Worm (Caenorhabditis elegans) whole organism, L1 larva: ENCODE data around the gene hcp-2.

Experiments
- dpl-1 ChIP-seq, 3 experiments: fragments of 150-350 bp in 2 of 3; sonication (generic microtip) in 1 of 3; optimal IDR thresholded peaks; 2 replicates each; lab custom pipeline; 2014 to 2017; ENCODE audit warnings: missing biosample characterization in 3 of 3, missing genetic modification characterization in 3 of 3, missing genetic modification reagents in 3 of 3
- fkh-10 ChIP-seq: sonication (generic microtip); optimal IDR thresholded peaks from 2 replicates; lab custom pipeline; 2017; ENCODE audit warnings: missing biosample characterization, missing genetic modification reagents, missing genetic modification characterization
- nhr-28 ChIP-seq: fragments of 150-350 bp; optimal IDR thresholded peaks from 2 replicates; lab custom pipeline; 2014; ENCODE audit warnings: missing biosample characterization, missing genetic modification characterization
- unc-130 ChIP-seq: fragments of 150-350 bp; optimal IDR thresholded peaks from 2 replicates; lab custom pipeline; 2017; ENCODE audit warnings: missing biosample characterization, missing genetic modification characterization, inconsistent platforms
- xbp-1 ChIP-seq: sonication (generic microtip); optimal IDR thresholded peaks from 2 replicates; lab custom pipeline; 2016; ENCODE audit warnings: missing genetic modification characterization, missing compliant biosample characterization
- ztf-4 ChIP-seq: fragments of 150-350 bp; optimal IDR thresholded peaks from 2 replicates; lab custom pipeline; 2014; ENCODE audit warnings: missing biosample characterization, missing genetic modification characterization

DNA sequence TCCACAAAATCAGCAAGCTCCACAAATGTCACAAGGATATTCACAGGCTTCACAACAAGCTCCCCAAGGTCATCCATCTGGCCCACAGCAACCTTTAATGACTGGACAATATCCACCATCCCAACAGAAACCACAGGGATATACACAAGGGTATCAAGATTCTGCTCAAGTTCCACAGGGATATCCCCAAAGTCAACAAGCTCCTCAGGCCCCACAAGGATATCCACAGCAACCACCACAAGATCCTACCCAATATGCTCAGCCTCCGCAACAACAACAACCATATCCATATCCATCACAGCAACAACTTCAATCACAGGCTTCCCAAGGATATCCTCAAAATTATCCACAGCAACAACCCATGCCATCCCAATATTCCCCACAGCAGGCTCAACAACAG, 29.0 kb upstream of the hcp-2 start:
- TF ChIP-seq ztf-4 (tag; lab: Kevin White, UChicago): no peak
- no peak for TF ChIP-seq unc-130 (tag; lab: Kevin White, UChicago)
- no peak for TF ChIP-seq xbp-1 (tag; lab: Kevin White, UChicago)
- TF ChIP-seq dpl-1 (GFP tag; optimal IDR thresholded peaks at IDR 0.05; lab: Kevin White, UChicago): no peak
- TF ChIP-seq fkh-10 (GFP tag; lab: Kevin White, UChicago): no peak
- TF ChIP-seq nhr-28 (tag; lab: Kevin White, UChicago): no peak
